Worm (Caenorhabditis elegans): ENCODE results near the gene twk-10.
A peak's percentile ranks its signal among the peaks of the same experiment; 100 is the strongest.

Gene twk-10

ce11 chrV:6505339-6505811 lies 46.8 kb upstream of the twk-10 start, which contains the start of gene W01A11.7 (continued):
- TF ChIP-seq isw-1 (GFP tag; IDR thresholded peaks at IDR 0.05) (no peak), fkh-4 (tag; optimal IDR thresholded peaks at IDR 0.05; ENCODE audit: borderline replicate concordance) (no peak), ztf-4 (tag; optimal IDR thresholded peaks at IDR 0.05) (no peak), nhr-11 (tag; optimal IDR thresholded peaks at IDR 0.05) (no peak), C04F5.9 (tag; optimal IDR thresholded peaks at IDR 0.05) (no peak), jun-1 (tag; optimal IDR thresholded peaks at IDR 0.05) (no peak), hlh-4 (tag; optimal IDR thresholded peaks at IDR 0.05) (no peak), lir-3 (tag; optimal IDR thresholded peaks at IDR 0.05; ENCODE audit: poor library complexity) (peak; percentile 13), lsy-2 (tag; optimal IDR thresholded peaks at IDR 0.05) (peak; percentile 8 to 47), nhr-71 (tag; optimal IDR thresholded peaks at IDR 0.05) (peak; percentile 90), vab-15 (tag; optimal IDR thresholded peaks at IDR 0.05) (peak; percentile 16), lin-14 (GFP tag; optimal IDR thresholded peaks at IDR 0.05) (peak; percentile 82), unc-86 (tag; optimal IDR thresholded peaks at IDR 0.05) (no peak), mab-9 (GFP tag; IDR thresholded peaks at IDR 0.05) (no peak), skn-1 (tag; optimal IDR thresholded peaks at IDR 0.05) (no peak), elt-3 (tag; optimal IDR thresholded peaks at IDR 0.05) (peak in 4 of 6 experiments; percentile 74 to 91 (median 82)), nhr-237 (tag; optimal IDR thresholded peaks at IDR 0.05) (no peak), zip-4 (GFP tag; optimal IDR thresholded peaks at IDR 0.05) (no peak), hlh-17 (GFP tag; optimal IDR thresholded peaks at IDR 0.05; ENCODE audit: borderline replicate concordance) (no peak), unc-130 (tag; optimal IDR thresholded peaks at IDR 0.05) (no peak), fkh-8 (tag; optimal IDR thresholded peaks at IDR 0.05) (no peak), nhr-76 (tag; optimal IDR thresholded peaks at IDR 0.05) (no peak), ceh-88 (GFP tag; IDR thresholded peaks at IDR 0.05) (no peak), lin-15B (tag; optimal IDR thresholded peaks at IDR 0.05) (no peak), ceh-90 (tag; optimal IDR thresholded peaks at IDR 0.05) (no peak), ces-1 (GFP tag; optimal IDR thresholded peaks at IDR 0.05) (no peak), nhr-84 (tag; optimal IDR thresholded peaks at IDR 0.05) (no peak), irx-1 (tag; optimal IDR thresholded peaks at IDR 0.05) (no peak), mdl-1 (tag; optimal IDR thresholded peaks at IDR 0.05) (peak in 1 of 2 experiments; percentile 83), fkh-10 (GFP tag; optimal IDR thresholded peaks at IDR 0.05) (no peak), alr-1 (tag; optimal IDR thresholded peaks at IDR 0.05; ENCODE audit: borderline replicate concordance) (no peak), aly-2 (tag; optimal IDR thresholded peaks at IDR 0.05) (no peak), pqm-1 (tag; optimal IDR thresholded peaks at IDR 0.05) (no peak), fos-1 (tag; optimal IDR thresholded peaks at IDR 0.05) (no peak), mep-1 (tag; optimal IDR thresholded peaks at IDR 0.05) (peak; percentile 52), dpl-1 (GFP tag; optimal IDR thresholded peaks at IDR 0.05) (peak; percentile 13 to 39 (median 34)), lin-39 (tag; optimal IDR thresholded peaks at IDR 0.05) (no peak), xbp-1 (tag; optimal IDR thresholded peaks at IDR 0.05) (no peak), blmp-1 (tag; optimal IDR thresholded peaks at IDR 0.05) (peak; percentile 85), unc-98 (GFP tag; IDR thresholded peaks at IDR 0.05) (no peak), ceh-63 (GFP tag; optimal IDR thresholded peaks at IDR 0.05) (no peak), Y116A8C.19 (tag; optimal IDR thresholded peaks at IDR 0.05; ENCODE audit: borderline replicate concordance) (no peak), ceh-8 (GFP tag; optimal IDR thresholded peaks at IDR 0.05) (no peak), snpc-4 (tag; optimal IDR thresholded peaks at IDR 0.05) (no peak), mef-2 (tag; optimal IDR thresholded peaks at IDR 0.05) (no peak), snu-23 (GFP tag; optimal IDR thresholded peaks at IDR 0.05) (peak; percentile 84), F16B12.6 (tag; optimal IDR thresholded peaks at IDR 0.05) (no peak), dsc-1 (tag; optimal IDR thresholded peaks at IDR 0.05) (no peak), pag-3 (tag; optimal IDR thresholded peaks at IDR 0.05; ENCODE audit: borderline replicate concordance, insufficient read depth) (no peak), C16A3.4 (tag; optimal IDR thresholded peaks at IDR 0.05) (no peak), pax-3 (tag; optimal IDR thresholded peaks at IDR 0.05) (no peak), unc-30 (tag; optimal IDR thresholded peaks at IDR 0.05) (no peak), efl-3 (GFP tag; optimal IDR thresholded peaks at IDR 0.05) (no peak)

Data from whole organism, L1 larva.